Worm (Caenorhabditis elegans) whole organism, L1 larva: ENCODE results near the gene R08C7.11.
A peak's percentile ranks its signal among the peaks of the same experiment; 100 is the strongest.

Experiments
- C16A3.4 ChIP-seq: fragments of 150-350 bp; optimal IDR thresholded peaks from 2 replicates; lab custom pipeline; 2014; ENCODE audit warnings: missing biosample characterization, missing genetic modification characterization
- F16B12.6 ChIP-seq: fragments of 150-350 bp; optimal IDR thresholded peaks from 2 replicates; lab custom pipeline; 2014; ENCODE audit warnings: missing biosample characterization, missing genetic modification characterization
- Y116A8C.19 ChIP-seq: sonication (generic microtip); optimal IDR thresholded peaks from 2 replicates; lab custom pipeline; 2016; ENCODE audit warnings: missing compliant biosample characterization, missing genetic modification characterization, borderline replicate concordance
- aha-1 ChIP-seq: fragments of 150-350 bp; optimal IDR thresholded peaks from 2 replicates; lab custom pipeline; 2014; ENCODE audit warnings: missing biosample characterization, missing genetic modification characterization
- alr-1 ChIP-seq: fragments of 200-800 bp; sonication (Bioruptor generic); optimal IDR thresholded peaks from 2 replicates; lab custom pipeline; 2018; ENCODE audit warnings: borderline replicate concordance, mild to moderate bottlenecking, missing genetic modification characterization, missing compliant biosample characterization
- blmp-1 ChIP-seq: fragments of 150-350 bp; optimal IDR thresholded peaks from 2 replicates; lab custom pipeline; 2014; ENCODE audit warnings: missing biosample characterization, missing genetic modification characterization
- ceh-63 ChIP-seq: fragments of 200-800 bp; sonication (Bioruptor generic); optimal IDR thresholded peaks from 2 replicates; lab custom pipeline; 2018; ENCODE audit warnings: mild to moderate bottlenecking, missing genetic modification characterization, missing compliant biosample characterization
- ceh-8 ChIP-seq: fragments of 200-800 bp; sonication (Bioruptor generic); optimal IDR thresholded peaks from 2 replicates; lab custom pipeline; 2018; ENCODE audit warnings: mild to moderate bottlenecking, missing genetic modification characterization, moderate library complexity, missing compliant biosample characterization
- ceh-82 ChIP-seq, 3 experiments: fragments of 150-350 bp in 1 of 3; sonication (generic microtip) in 2 of 3; optimal IDR thresholded peaks; 2 replicates each; lab custom pipeline; 2014 to 2017; ENCODE audit warnings: missing biosample characterization in 3 of 3, missing genetic modification characterization in 3 of 3
- ceh-88 ChIP-seq: fragments of 200-800 bp; sonication (Bioruptor generic); IDR thresholded peaks from 2 replicates; pipeline ENCODE4 v1.3.6; 2022; ENCODE audit warnings: missing genetic modification characterization, missing compliant biosample characterization
- ces-1 ChIP-seq: fragments of 150-350 bp; optimal IDR thresholded peaks from 2 replicates; lab custom pipeline; 2014; ENCODE audit warnings: missing biosample characterization, missing genetic modification reagents, missing genetic modification characterization
- dpl-1 ChIP-seq, 3 experiments: fragments of 150-350 bp in 2 of 3; sonication (generic microtip) in 1 of 3; optimal IDR thresholded peaks; 2 replicates each; lab custom pipeline; 2014 to 2017; ENCODE audit warnings: missing biosample characterization in 3 of 3, missing genetic modification characterization in 3 of 3, missing genetic modification reagents in 3 of 3
- dsc-1 ChIP-seq: sonication (generic microtip); optimal IDR thresholded peaks from 2 replicates; lab custom pipeline; 2016; ENCODE audit warnings: mild to moderate bottlenecking, missing genetic modification characterization, missing compliant biosample characterization
- egl-27 ChIP-seq, 2 experiments: fragments of 150-350 bp in 1 of 2; sonication (generic microtip); optimal IDR thresholded peaks; 3 replicates each; lab custom pipeline; 2017 to 2018; ENCODE audit warnings: missing biosample characterization in 2 of 2, missing genetic modification characterization in 2 of 2, missing genetic modification reagents in 2 of 2
- elt-3 ChIP-seq, 6 experiments: fragments of 150-350 bp in 1 of 6; sonication (generic microtip); optimal IDR thresholded peaks; 2 replicates each; lab custom pipeline; 2017 to 2018; ENCODE audit warnings: missing biosample characterization in 6 of 6, missing genetic modification characterization in 6 of 6, inconsistent platforms in 1 of 6
- ets-5 ChIP-seq: fragments of 200-800 bp; sonication (Bioruptor generic); IDR thresholded peaks from 2 replicates; pipeline ENCODE4 v1.3.6; 2022; ENCODE audit warnings: missing genetic modification characterization, missing compliant biosample characterization
- fkh-8 ChIP-seq: sonication (generic microtip); optimal IDR thresholded peaks from 2 replicates; lab custom pipeline; 2016; ENCODE audit warnings: mild to moderate bottlenecking, missing genetic modification characterization, missing compliant biosample characterization
- grh-1 ChIP-seq: fragments of 200-800 bp; sonication (Bioruptor generic); IDR thresholded peaks from 2 replicates; pipeline ENCODE4 v1.3.6; 2022; ENCODE audit warnings: missing genetic modification reagents, missing genetic modification characterization, missing compliant biosample characterization
- hlh-17 ChIP-seq: fragments of 200-800 bp; sonication (Bioruptor generic); optimal IDR thresholded peaks from 2 replicates; lab custom pipeline; 2018; ENCODE audit warnings: missing genetic modification characterization, mild to moderate bottlenecking, missing compliant biosample characterization, moderate library complexity, borderline replicate concordance
- jun-1 ChIP-seq: fragments of 150-350 bp; optimal IDR thresholded peaks from 2 replicates; lab custom pipeline; 2014; ENCODE audit warnings: missing biosample characterization, missing genetic modification reagents, missing genetic modification characterization
- lin-13 ChIP-seq: fragments of 150-350 bp; optimal IDR thresholded peaks from 2 replicates; lab custom pipeline; 2014; ENCODE audit warnings: missing biosample characterization, missing genetic modification reagents, missing genetic modification characterization
- lin-14 ChIP-seq: fragments of 200-800 bp; sonication (Bioruptor generic); optimal IDR thresholded peaks from 2 replicates; lab custom pipeline; 2018; ENCODE audit warnings: mild to moderate bottlenecking, missing genetic modification characterization, moderate library complexity, missing compliant biosample characterization
- lin-15B ChIP-seq: fragments of 150-350 bp; sonication (generic microtip); optimal IDR thresholded peaks from 3 replicates; lab custom pipeline; 2014; ENCODE audit warnings: missing biosample characterization, missing genetic modification characterization
- lin-35 ChIP-seq, 2 experiments: fragments of 150-350 bp; optimal IDR thresholded peaks; 2 replicates each; lab custom pipeline; 2014; ENCODE audit warnings: missing biosample characterization in 2 of 2, missing genetic modification characterization in 2 of 2, missing genetic modification reagents in 2 of 2
- lir-3 ChIP-seq: sonication (generic microtip); optimal IDR thresholded peaks from 2 replicates; lab custom pipeline; 2016; ENCODE audit warnings: mild to moderate bottlenecking, missing genetic modification characterization, moderate library complexity, missing compliant biosample characterization; ENCODE audit not compliant: poor library complexity
- lsy-2 ChIP-seq, 2 experiments: fragments of 150-350 bp; optimal IDR thresholded peaks; 2 replicates each; lab custom pipeline; 2014; ENCODE audit warnings: missing biosample characterization in 2 of 2, missing genetic modification characterization in 2 of 2
- mdl-1 ChIP-seq, 2 experiments: fragments of 150-350 bp; optimal IDR thresholded peaks; 2 replicates each; lab custom pipeline; 2014 to 2017; ENCODE audit warnings: missing biosample characterization in 2 of 2, missing genetic modification characterization in 2 of 2, inconsistent platforms in 1 of 2
- mef-2 ChIP-seq: fragments of 150-350 bp; optimal IDR thresholded peaks from 2 replicates; lab custom pipeline; 2014; ENCODE audit warnings: missing biosample characterization, missing genetic modification characterization
- mep-1 ChIP-seq: fragments of 150-350 bp; optimal IDR thresholded peaks from 2 replicates; lab custom pipeline; 2014; ENCODE audit warnings: missing biosample characterization, missing genetic modification characterization
- nhr-19 ChIP-seq: fragments of 200-800 bp; sonication (Bioruptor generic); conservative IDR thresholded peaks from 2 replicates; pipeline ENCODE4 v1.3.6; 2022; ENCODE audit warnings: missing genetic modification characterization, missing compliant biosample characterization
- nhr-20 ChIP-seq: sonication (generic microtip); optimal IDR thresholded peaks from 2 replicates; lab custom pipeline; 2016; ENCODE audit warnings: mild to moderate bottlenecking, missing genetic modification characterization, missing compliant biosample characterization
- nhr-28 ChIP-seq: fragments of 150-350 bp; optimal IDR thresholded peaks from 2 replicates; lab custom pipeline; 2014; ENCODE audit warnings: missing biosample characterization, missing genetic modification characterization
- nhr-47 ChIP-seq: sonication (generic microtip); optimal IDR thresholded peaks from 2 replicates; lab custom pipeline; 2016; ENCODE audit warnings: mild to moderate bottlenecking, missing genetic modification characterization, moderate library complexity, missing compliant biosample characterization
- nhr-71 ChIP-seq: sonication (generic microtip); optimal IDR thresholded peaks from 2 replicates; lab custom pipeline; 2016; ENCODE audit warnings: mild to moderate bottlenecking, missing genetic modification characterization, moderate library complexity, missing compliant biosample characterization
- nhr-77 ChIP-seq: fragments of 150-350 bp; optimal IDR thresholded peaks from 2 replicates; lab custom pipeline; 2014; ENCODE audit warnings: missing biosample characterization, missing genetic modification characterization
- nhr-84 ChIP-seq: sonication (generic microtip); optimal IDR thresholded peaks from 2 replicates; lab custom pipeline; 2017; ENCODE audit warnings: missing biosample characterization, missing genetic modification characterization
- nhr-85 ChIP-seq: sonication (generic microtip); peaks from one replicate; lab custom pipeline; 2016; ENCODE audit warnings: missing genetic modification characterization, inconsistent platforms, missing compliant biosample characterization
- nhr-90 ChIP-seq: sonication (generic microtip); optimal IDR thresholded peaks from 2 replicates; lab custom pipeline; 2016; ENCODE audit warnings: mild to moderate bottlenecking, missing genetic modification characterization, missing compliant biosample characterization; ENCODE audit not compliant: poor library complexity
- pqm-1 ChIP-seq: sonication (generic microtip); optimal IDR thresholded peaks from 3 replicates; lab custom pipeline; 2017; ENCODE audit warnings: missing biosample characterization, missing genetic modification characterization
- rnt-1 ChIP-seq: sonication (generic microtip); optimal IDR thresholded peaks from 2 replicates; lab custom pipeline; 2016; ENCODE audit warnings: mild to moderate bottlenecking, missing genetic modification characterization, moderate library complexity, missing compliant biosample characterization
- snu-23 ChIP-seq: sonication (generic microtip); optimal IDR thresholded peaks from 2 replicates; lab custom pipeline; 2016; ENCODE audit warnings: missing genetic modification characterization, missing compliant biosample characterization
- swsn-7 ChIP-seq: sonication (generic microtip); optimal IDR thresholded peaks from 2 replicates; lab custom pipeline; 2016; ENCODE audit warnings: missing genetic modification characterization, missing compliant biosample characterization
- unc-30 ChIP-seq: sonication (generic microtip); optimal IDR thresholded peaks from 2 replicates; lab custom pipeline; 2017; ENCODE audit warnings: missing biosample characterization, missing genetic modification characterization
- unc-86 ChIP-seq: sonication (generic microtip); optimal IDR thresholded peaks from 2 replicates; lab custom pipeline; 2016; ENCODE audit warnings: missing genetic modification characterization, missing compliant biosample characterization
- unc-98 ChIP-seq: fragments of 200-800 bp; sonication (Bioruptor generic); IDR thresholded peaks from 2 replicates; pipeline ENCODE4 v1.3.6; 2022; ENCODE audit warnings: missing genetic modification characterization, missing compliant biosample characterization
- vab-15 ChIP-seq: sonication (generic microtip); optimal IDR thresholded peaks from 2 replicates; lab custom pipeline; 2017; ENCODE audit warnings: missing genotype, mild to moderate bottlenecking, missing genetic modification characterization, missing compliant biosample characterization
- zip-4 ChIP-seq: fragments of 200-800 bp; sonication (Bioruptor generic); optimal IDR thresholded peaks from 2 replicates; lab custom pipeline; 2018; ENCODE audit warnings: mild to moderate bottlenecking, missing genetic modification characterization, moderate library complexity, missing compliant biosample characterization
- ztf-11 ChIP-seq, 2 experiments: sonication (generic microtip); optimal IDR thresholded peaks; 2 replicates each; lab custom pipeline; 2016 to 2017; ENCODE audit warnings: missing genetic modification characterization in 2 of 2, missing biosample characterization in 1 of 2, missing compliant biosample characterization in 1 of 2
- ztf-4 ChIP-seq: fragments of 150-350 bp; optimal IDR thresholded peaks from 2 replicates; lab custom pipeline; 2014; ENCODE audit warnings: missing biosample characterization, missing genetic modification characterization

R08C7.11 gene

ce11 chrIV:4470885-4471772, 16.4 kb upstream of the R08C7.11 start:
- peak; percentile 47 for TF ChIP-seq nhr-71 (tag; lab: Kevin White, UChicago)
- no peak for TF ChIP-seq ceh-8 (GFP tag; lab: Kevin White, UChicago)
- TF ChIP-seq C16A3.4 = peak; percentile 54
- TF ChIP-seq Y116A8C.19 (tag; lab: Kevin White, UChicago) = no peak
- peak; percentile 21 for TF ChIP-seq unc-86
- TF ChIP-seq ceh-82 (tag; optimal IDR thresholded peaks at IDR 0.05; lab: Kevin White, UChicago) = peak in 2 of 3 experiments; percentile 14 to 23
- peak; percentile 3 for TF ChIP-seq lin-13 (GFP tag; lab: Kevin White, UChicago)
- peak; percentile 19 for TF ChIP-seq swsn-7 (tag; lab: Kevin White, UChicago)
- no peak for TF ChIP-seq grh-1 (GFP tag; lab: Robert Waterston, UW)
- peak; percentile 42 for TF ChIP-seq fkh-8 (tag; lab: Kevin White, UChicago)
- peak in 1 of 6 experiments; percentile 33 for TF ChIP-seq elt-3 (tag; optimal IDR thresholded peaks at IDR 0.05; lab: Kevin White, UChicago)
- no peak for TF ChIP-seq F16B12.6 (tag; lab: Kevin White, UChicago)
- TF ChIP-seq nhr-77 (tag; lab: Kevin White, UChicago) = no peak
- TF ChIP-seq ceh-63 (GFP tag; lab: Kevin White, UChicago) = no peak
- no peak for TF ChIP-seq unc-30 (tag; lab: Kevin White, UChicago)
- TF ChIP-seq snu-23 (GFP tag; lab: Kevin White, UChicago) = peak; percentile 37
- TF ChIP-seq zip-4 = peak; percentile 21
- peak; percentile 21 for TF ChIP-seq mef-2
- TF ChIP-seq dpl-1 (GFP tag; optimal IDR thresholded peaks at IDR 0.05; lab: Kevin White, UChicago) = peak; percentile 57 to 75 (median 65)
- no peak for TF ChIP-seq jun-1 (tag; lab: Kevin White, UChicago)
- TF ChIP-seq dsc-1 (tag; lab: Kevin White, UChicago) = peak; percentile 25
- TF ChIP-seq ceh-88 (GFP tag; lab: Robert Waterston, UW) = peak; percentile 43; the same call in 1 of the 2 replicates
- TF ChIP-seq aha-1 (tag; lab: Kevin White, UChicago) = no peak
- TF ChIP-seq rnt-1 (tag; lab: Kevin White, UChicago) = peak; percentile 50
- TF ChIP-seq ces-1 (GFP tag; lab: Kevin White, UChicago) = no peak
- no peak for TF ChIP-seq unc-98 (GFP tag; lab: Robert Waterston, UW)
- TF ChIP-seq alr-1 (tag; lab: Kevin White, UChicago) = no peak
- TF ChIP-seq nhr-84 (tag; lab: Kevin White, UChicago) = no peak
- TF ChIP-seq lin-14 = peak; percentile 55
- no peak for TF ChIP-seq hlh-17 (GFP tag; lab: Kevin White, UChicago)
- no peak for TF ChIP-seq egl-27 (tag; optimal IDR thresholded peaks at IDR 0.05; lab: Kevin White, UChicago)
- TF ChIP-seq nhr-85 (tag; lab: Kevin White, UChicago) = peak; percentile 47
- peak; percentile 41 for TF ChIP-seq vab-15 (tag; lab: Kevin White, UChicago)
- peak; percentile 17 to 35 for TF ChIP-seq lsy-2 (tag; optimal IDR thresholded peaks at IDR 0.05; lab: Kevin White, UChicago)
- TF ChIP-seq ztf-11 (tag; optimal IDR thresholded peaks at IDR 0.05; lab: Kevin White, UChicago) = peak in 1 of 2 experiments; percentile 38
- TF ChIP-seq pqm-1 (tag; lab: Kevin White, UChicago) = no peak
- TF ChIP-seq blmp-1 (tag; lab: Kevin White, UChicago) = peak; percentile 6
- TF ChIP-seq nhr-19 (GFP tag; lab: Robert Waterston, UW) = peak; percentile 34
- TF ChIP-seq lin-15B (tag; lab: Kevin White, UChicago) = no peak
- TF ChIP-seq nhr-90 (tag; lab: Kevin White, UChicago) = no peak
- no peak for TF ChIP-seq mep-1 (tag; lab: Kevin White, UChicago)
- no peak for TF ChIP-seq ztf-4 (tag; lab: Kevin White, UChicago)
- TF ChIP-seq lir-3 (tag; lab: Kevin White, UChicago) = no peak
- no peak for TF ChIP-seq ets-5 (GFP tag; lab: Robert Waterston, UW)
- TF ChIP-seq nhr-47 (tag; lab: Kevin White, UChicago) = peak; percentile 11
- TF ChIP-seq nhr-28 = no peak
- TF ChIP-seq mdl-1 (tag; optimal IDR thresholded peaks at IDR 0.05; lab: Kevin White, UChicago) = peak in 1 of 2 experiments; percentile 86
- TF ChIP-seq lin-35 (GFP tag; optimal IDR thresholded peaks at IDR 0.05; lab: Kevin White, UChicago) = peak; percentile 59 to 81
- peak; percentile 9 for TF ChIP-seq nhr-20 (tag; lab: Kevin White, UChicago)
